Worm (Caenorhabditis elegans) whole organism, late embryonic: ENCODE data around the gene mtss-1.

Experiments
- ceh-22 ChIP-seq: sonication (generic microtip); optimal IDR thresholded peaks from 2 replicates; lab custom pipeline; 2017; ENCODE audit warnings: missing biosample characterization, missing genetic modification characterization
- rnt-1 ChIP-seq: sonication (generic microtip); optimal IDR thresholded peaks from 2 replicates; lab custom pipeline; 2016; ENCODE audit warnings: missing genetic modification characterization, missing compliant biosample characterization
- syd-9 ChIP-seq: sonication (generic microtip); optimal IDR thresholded peaks from 2 replicates; lab custom pipeline; 2016; ENCODE audit warnings: mild to moderate bottlenecking, missing genetic modification characterization, moderate library complexity, missing compliant biosample characterization

- TF ChIP-seq syd-9 (tag; lab: Kevin White, UChicago), result no peak
- no peak for TF ChIP-seq rnt-1 (tag; lab: Kevin White, UChicago)
- no peak for TF ChIP-seq ceh-22
These were observed 17.3 kb downstream of the mtss-1 start for ce11 chrIII:8785426-8785825.
